Fruit fly (Drosophila melanogaster): Measurements from ENCODE around the gene CG46448.

The CG46448 gene

DNA sequence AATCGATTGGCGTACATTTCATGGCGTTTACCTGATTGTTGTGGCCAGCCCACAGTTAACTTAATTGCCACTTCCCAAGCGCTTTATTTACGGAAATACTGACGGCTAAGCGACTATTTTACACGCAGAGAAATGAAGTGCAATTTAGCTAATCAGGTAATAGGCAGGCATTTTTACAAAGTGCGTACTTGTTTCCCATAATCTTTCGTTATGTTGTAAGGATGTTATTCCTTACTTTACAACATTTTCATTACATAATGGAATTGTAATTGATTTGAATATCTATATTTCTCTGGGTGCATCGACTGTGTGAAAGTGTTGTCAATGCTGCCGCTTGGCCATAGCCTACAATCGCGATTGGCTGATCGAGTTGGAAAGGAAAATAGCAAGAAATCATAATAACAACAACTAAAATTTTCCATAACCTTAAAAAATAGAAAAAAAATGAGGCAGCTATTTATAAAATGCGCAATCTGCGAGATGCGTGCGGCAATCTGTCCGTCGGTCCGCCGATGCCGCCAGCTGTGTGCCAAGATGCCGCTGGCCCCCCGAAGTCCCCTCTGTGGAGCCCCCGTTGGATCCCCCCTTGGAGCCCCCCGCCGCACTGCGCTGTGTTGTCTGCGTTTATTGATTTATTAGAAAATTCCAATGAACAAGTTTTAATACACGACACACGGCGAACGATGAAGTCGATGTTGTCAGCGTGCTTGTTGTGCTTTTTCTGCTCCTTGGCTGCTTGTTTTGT, 35.2 kb downstream of the CG46448 start (continued):
- no peak for TF ChIP-seq CG15011 (GFP tag; optimal IDR thresholded peaks at IDR 0.05)
- TF ChIP-seq scrt (GFP tag; optimal IDR thresholded peaks at IDR 0.05): no peak
- peak; percentile 12 for TF ChIP-seq cwo (GFP tag; optimal IDR thresholded peaks at IDR 0.05)

DNA sequence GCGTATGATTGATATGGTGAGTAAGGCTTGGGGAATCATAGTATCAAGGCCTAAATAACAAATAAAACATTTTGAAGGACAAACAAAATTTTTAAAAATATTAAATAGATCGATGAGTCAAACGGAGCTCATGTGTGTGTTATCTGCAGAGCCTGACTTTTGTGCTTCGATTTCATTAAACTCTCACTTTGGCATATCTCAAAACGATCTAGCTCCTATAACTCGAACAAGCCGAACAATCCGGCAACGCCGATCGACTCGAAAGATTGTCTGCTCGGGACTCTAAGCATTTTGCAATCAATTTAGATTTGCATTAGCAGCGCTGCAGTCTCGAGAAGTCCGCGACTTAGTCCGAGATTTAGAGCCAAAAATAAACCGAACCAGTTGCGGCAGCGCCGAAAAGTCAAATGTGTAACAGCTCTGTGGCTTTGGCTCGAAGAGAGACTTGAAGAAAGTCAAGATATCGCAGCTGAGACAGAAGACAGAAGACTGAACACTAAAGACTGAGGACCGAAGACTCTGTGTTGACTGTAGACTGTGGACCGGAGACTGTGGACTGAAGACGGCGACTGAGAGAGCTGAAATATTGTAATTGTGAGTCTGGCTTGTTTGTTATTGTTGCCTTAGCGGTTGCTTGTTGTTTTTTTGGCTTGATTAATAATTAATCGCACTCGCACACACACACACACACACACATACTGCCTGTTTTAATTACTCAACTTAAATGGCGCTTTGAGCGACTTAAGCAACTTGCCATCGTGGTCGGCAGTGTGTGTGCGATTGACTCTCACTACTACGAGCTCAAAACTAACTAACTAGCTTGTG, 36.1 kb downstream of the CG46448 start:
- TF ChIP-seq nerfin-2 (GFP tag; IDR thresholded peaks at IDR 0.05; ENCODE audit: partially characterized antibody): no peak
- no peak for TF ChIP-seq Dek (tag; optimal IDR thresholded peaks at IDR 0.05)
- TF ChIP-seq Dfd (GFP tag; optimal IDR thresholded peaks at IDR 0.05): no peak
- no peak for TF ChIP-seq CG12236 (GFP tag; optimal IDR thresholded peaks at IDR 0.05)
- TF ChIP-seq sug (tag; optimal IDR thresholded peaks at IDR 0.05): no peak
- TF ChIP-seq CG14050 (GFP tag; IDR thresholded peaks at IDR 0.05): no peak
- peak; percentile 43; the same call in 1 of the 2 replicates for TF ChIP-seq Awh (GFP tag; IDR thresholded peaks at IDR 0.05)
- TF ChIP-seq CG6791 (GFP tag; IDR thresholded peaks at IDR 0.05; ENCODE audit: partially characterized antibody): no peak
- no peak for TF ChIP-seq tx (GFP tag; optimal IDR thresholded peaks at IDR 0.05)
- no peak for TF ChIP-seq PHDP (tag; optimal IDR thresholded peaks at IDR 0.05)
- TF ChIP-seq abd-A (tag; optimal IDR thresholded peaks at IDR 0.05): peak; percentile 78
- TF ChIP-seq CG10321 (GFP tag; IDR thresholded peaks at IDR 0.05): no peak
- no peak for TF ChIP-seq CG15011 (GFP tag; optimal IDR thresholded peaks at IDR 0.05)
- peak; percentile 37 for TF ChIP-seq Med (GFP tag)
- no peak for TF ChIP-seq tin (GFP tag; optimal IDR thresholded peaks at IDR 0.05)
- TF ChIP-seq chinmo (GFP tag; IDR thresholded peaks at IDR 0.05; ENCODE audit: partially characterized antibody): peak; percentile 75; the same call in 1 of the 4 replicates
- TF ChIP-seq vvl (GFP tag; IDR thresholded peaks at IDR 0.05): peak; percentile 39; the same call in 1 of the 2 replicates
- TF ChIP-seq Sin3A (optimal IDR thresholded peaks at IDR 0.05): no peak
- no peak for TF ChIP-seq CG2712 (tag; optimal IDR thresholded peaks at IDR 0.05)
- no peak for TF ChIP-seq Tbp (GFP tag; optimal IDR thresholded peaks at IDR 0.05)
- no peak for TF ChIP-seq CG10274 (GFP tag; optimal IDR thresholded peaks at IDR 0.05)
- peak; percentile 60 for TF ChIP-seq sens (GFP tag)
- no peak for TF ChIP-seq CG8089 (GFP tag; optimal IDR thresholded peaks at IDR 0.05)
- TF ChIP-seq Lim3 (GFP tag; IDR thresholded peaks at IDR 0.05): no peak
- peak; percentile 50 for TF ChIP-seq cg (GFP tag; optimal IDR thresholded peaks at IDR 0.05)
- TF ChIP-seq dati (GFP tag; IDR thresholded peaks at IDR 0.05): no peak
- TF ChIP-seq jing (GFP tag; optimal IDR thresholded peaks at IDR 0.05): no peak
- TF ChIP-seq dan (GFP tag; IDR thresholded peaks at IDR 0.05): no peak
- no peak for TF ChIP-seq Ptx1 (GFP tag; IDR thresholded peaks at IDR 0.05)
- no peak for TF ChIP-seq grau (tag; optimal IDR thresholded peaks at IDR 0.05)
- TF ChIP-seq z (GFP tag; IDR thresholded peaks at IDR 0.05): peak; percentile 81
- TF ChIP-seq ind (GFP tag; optimal IDR thresholded peaks at IDR 0.05): no peak
- no peak for TF ChIP-seq CG15696 (tag; optimal IDR thresholded peaks at IDR 0.05)
- peak; percentile 3 for TF ChIP-seq CG11504 (tag; optimal IDR thresholded peaks at IDR 0.05)
- TF ChIP-seq pros (GFP tag; optimal IDR thresholded peaks at IDR 0.05): peak; percentile 100
- no peak for TF ChIP-seq Nf-YA (GFP tag; IDR thresholded peaks at IDR 0.05)
- TF ChIP-seq Trl (optimal IDR thresholded peaks at IDR 0.05): peak in 1 of 2 experiments; percentile 52
- no peak for TF ChIP-seq Trl (GFP tag; optimal IDR thresholded peaks at IDR 0.05)

All from whole organism, embryonic.